Worm (Caenorhabditis elegans) whole organism, L1 larva: Measurements from ENCODE around the gene F42G4.7.

Experiments used
- fos-1 ChIP-seq: fragments of 150-350 bp; optimal IDR thresholded peaks from 2 replicates; lab custom pipeline; 2014; ENCODE audit warnings: missing biosample characterization, missing genetic modification characterization
- lin-13 ChIP-seq: fragments of 150-350 bp; optimal IDR thresholded peaks from 2 replicates; lab custom pipeline; 2014; ENCODE audit warnings: missing biosample characterization, missing genetic modification reagents, missing genetic modification characterization
- lsy-2 ChIP-seq, 2 experiments: fragments of 150-350 bp; optimal IDR thresholded peaks; 2 replicates each; lab custom pipeline; 2014; ENCODE audit warnings: missing biosample characterization in 2 of 2, missing genetic modification characterization in 2 of 2
- nhr-28 ChIP-seq: fragments of 150-350 bp; optimal IDR thresholded peaks from 2 replicates; lab custom pipeline; 2014; ENCODE audit warnings: missing biosample characterization, missing genetic modification characterization
- unc-130 ChIP-seq: fragments of 150-350 bp; optimal IDR thresholded peaks from 2 replicates; lab custom pipeline; 2017; ENCODE audit warnings: missing biosample characterization, missing genetic modification characterization, inconsistent platforms
- ztf-11 ChIP-seq, 2 experiments: sonication (generic microtip); optimal IDR thresholded peaks; 2 replicates each; lab custom pipeline; 2016 to 2017; ENCODE audit warnings: missing genetic modification characterization in 2 of 2, missing biosample characterization in 1 of 2, missing compliant biosample characterization in 1 of 2

DNA sequence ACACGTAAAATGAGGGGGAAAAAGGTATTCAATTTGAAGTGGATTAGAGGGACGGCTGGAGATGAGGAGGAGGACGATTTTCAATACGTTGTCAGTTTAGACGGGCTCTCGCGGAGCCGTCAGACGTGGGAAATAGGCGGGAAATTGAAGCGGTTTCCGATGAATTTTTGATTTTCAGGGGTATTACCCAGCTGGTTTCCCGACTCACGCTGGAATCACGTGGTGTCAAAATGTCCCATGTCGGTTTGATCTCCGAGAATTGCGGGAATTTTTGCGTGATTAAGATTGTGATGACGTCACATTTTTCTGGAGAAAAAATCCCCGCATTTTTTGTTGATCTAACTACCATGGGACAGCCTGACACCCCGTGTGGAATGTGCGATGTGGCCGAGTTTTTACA lies 34.4 kb downstream of the F42G4.7 start:
- TF ChIP-seq unc-130 (tag; lab: Kevin White, UChicago) (no peak), fos-1 (no peak), lsy-2 (tag; optimal IDR thresholded peaks at IDR 0.05; lab: Kevin White, UChicago) (no peak), nhr-28 (tag; lab: Kevin White, UChicago) (no peak), ztf-11 (tag; optimal IDR thresholded peaks at IDR 0.05; lab: Kevin White, UChicago) (no peak), lin-13 (GFP tag; lab: Kevin White, UChicago) (no peak)
